Worm (Caenorhabditis elegans): ENCODE data around the gene mrck-1.

ce11 chrV:6259139-6259538 lies 7.9 kb downstream of the mrck-1 start, which contains the start of gene K08B12.1:
- TF ChIP-seq madf-8 (GFP tag; conservative IDR thresholded peaks at IDR 0.05) (no peak), pha-4 (tag; optimal IDR thresholded peaks at IDR 0.05) (no peak), let-526 (GFP tag; IDR thresholded peaks at IDR 0.05) (no peak)
